Worm (Caenorhabditis elegans): Measurements from ENCODE around the gene hsd-3.

The hsd-3 gene

ce11 chrX:4982009-4982625 is 27.0 kb upstream of the hsd-3 start (continued):
- TF ChIP-seq F49E8.2 (tag; optimal IDR thresholded peaks at IDR 0.05; ENCODE audit: insufficient read depth) = no peak

ce11 chrX:4986354-4986753 is 22.7 kb upstream of the hsd-3 start:
- TF ChIP-seq lin-35 (GFP tag; optimal IDR thresholded peaks at IDR 0.05) (no peak), zfh-2 (GFP tag; conservative IDR thresholded peaks at IDR 0.05) (peak; percentile 58)

- TF ChIP-seq ztf-28 (GFP tag; IDR thresholded peaks at IDR 0.05) (no peak), zfh-2 (GFP tag; conservative IDR thresholded peaks at IDR 0.05) (peak; percentile 59; the same call in 1 of the 2 replicates), F49E8.2 (tag; optimal IDR thresholded peaks at IDR 0.05; ENCODE audit: insufficient read depth) (no peak)
Observed at ce11 chrX:4987617-4988016, 21.5 kb upstream of the hsd-3 start.

- TF ChIP-seq ztf-6 (GFP tag; IDR thresholded peaks at IDR 0.05) (no peak), ceh-79 (tag; optimal IDR thresholded peaks at IDR 0.05) (no peak), zfh-2 (GFP tag; conservative IDR thresholded peaks at IDR 0.05) (peak; percentile 82), F52B5.7 (tag; optimal IDR thresholded peaks at IDR 0.05) (no peak), mes-4 (tag; optimal IDR thresholded peaks at IDR 0.05) (no peak), bed-1 (GFP tag; IDR thresholded peaks at IDR 0.05) (0 out of 2 replicates have a peak, but pooled peaks have one; percentile 4)
Observed at ce11 chrX:4992523-4992922, 16.6 kb upstream of the hsd-3 start.

ce11 chrX:4997548-4998087 is 11.5 kb upstream of the hsd-3 start, which contains the start of gene ZC8.6:
TSS of gene ZC8.6 (minus strand) at chrX:4997598.
- TF ChIP-seq mcd-1 (GFP tag; IDR thresholded peaks at IDR 0.05) (peak; percentile 86), ztf-26 (tag; optimal IDR thresholded peaks at IDR 0.05) (no peak), dpl-1 (GFP tag; optimal IDR thresholded peaks at IDR 0.05) (no peak), tbp1 (GFP tag; optimal IDR thresholded peaks at IDR 0.05) (no peak), bed-1 (GFP tag; IDR thresholded peaks at IDR 0.05) (no peak), K12H6.12 (tag; optimal IDR thresholded peaks at IDR 0.05) (peak; percentile 32), somi-1 (GFP tag; optimal IDR thresholded peaks at IDR 0.05) (no peak), Y56A3A.18 (GFP tag; IDR thresholded peaks at IDR 0.05) (no peak), C17E4.6 (GFP tag; IDR thresholded peaks at IDR 0.05) (no peak), rcor-1 (GFP tag; IDR thresholded peaks at IDR 0.05) (no peak), madf-8 (GFP tag; conservative IDR thresholded peaks at IDR 0.05) (no peak), madf-3 (GFP tag; IDR thresholded peaks at IDR 0.05) (no peak), cebp-1 (GFP tag; IDR thresholded peaks at IDR 0.05) (no peak), cebp-1 (tag; optimal IDR thresholded peaks at IDR 0.05) (peak; percentile 31), ets-4 (GFP tag; optimal IDR thresholded peaks at IDR 0.05) (no peak), F22D6.2 (tag; optimal IDR thresholded peaks at IDR 0.05) (no peak), fkh-3 (tag; optimal IDR thresholded peaks at IDR 0.05) (no peak), snpc-4 (GFP tag; optimal IDR thresholded peaks at IDR 0.05) (no peak), snpc-4 (tag; optimal IDR thresholded peaks at IDR 0.05) (no peak), lin-35 (GFP tag; optimal IDR thresholded peaks at IDR 0.05) (no peak), let-607 (tag; optimal IDR thresholded peaks at IDR 0.05) (peak in 1 of 2 experiments; percentile 32), Y95B8A.8 (GFP tag; IDR thresholded peaks at IDR 0.05) (no peak), unc-62 (GFP tag; optimal IDR thresholded peaks at IDR 0.05) (no peak), sea-2 (GFP tag; IDR thresholded peaks at IDR 0.05) (no peak), nhr-80 (tag; optimal IDR thresholded peaks at IDR 0.05) (peak; percentile 57), hmg-1.2 (GFP tag; IDR thresholded peaks at IDR 0.05) (peak; percentile 39; the same call in 1 of the 2 replicates)
